Fruit fly (Drosophila melanogaster) whole organism, embryonic: ENCODE measurements around the gene CG6962.

Experiments
- Aef1 ChIP-seq: fragments of 200-800 bp; sonication (Bioruptor generic); IDR thresholded peaks from 3 replicates; pipeline ENCODE4 v1.3.6; 2022; ENCODE audit warnings: missing biosample characterization, missing genetic modification characterization
- CG10321 ChIP-seq: fragments of 200-800 bp; sonication (Bioruptor generic); IDR thresholded peaks from 2 replicates; pipeline ENCODE4 v1.3.6; 2022; ENCODE audit warnings: missing biosample characterization, missing genetic modification characterization
- CG11247 ChIP-seq: fragments of 200-800 bp; sonication (Bioruptor generic); IDR thresholded peaks from 2 replicates; pipeline ENCODE4 v1.3.6; 2022; ENCODE audit warnings: missing biosample characterization, missing genetic modification characterization
- CG11398 ChIP-seq: fragments of 200-800 bp; sonication (Bioruptor generic); optimal IDR thresholded peaks from 2 replicates; lab custom pipeline; 2016; ENCODE audit warnings: missing biosample characterization, missing genetic modification characterization
- CG12219 ChIP-seq: fragments of 200-800 bp; sonication (Bioruptor generic); optimal IDR thresholded peaks from 3 replicates; lab custom pipeline; 2018; ENCODE audit warnings: missing biosample characterization, mild to moderate bottlenecking, missing genetic modification characterization
- CG13624 ChIP-seq: fragments of 200-800 bp; sonication (Bioruptor generic); optimal IDR thresholded peaks from 2 replicates; lab custom pipeline; 2016; ENCODE audit warnings: missing biosample characterization, missing genetic modification characterization
- CG15073 ChIP-seq: fragments of 200-800 bp; sonication (Bioruptor generic); optimal IDR thresholded peaks from 2 replicates; lab custom pipeline; 2016; ENCODE audit warnings: missing biosample characterization, missing genetic modification characterization
- CG16815 ChIP-seq: fragments of 200-800 bp; sonication (Bioruptor generic); optimal IDR thresholded peaks from 3 replicates; lab custom pipeline; 2017; ENCODE audit warnings: missing biosample characterization, mild to moderate bottlenecking, missing genetic modification characterization
- CG17568 ChIP-seq: fragments of 200-800 bp; sonication (Bioruptor generic); optimal IDR thresholded peaks from 2 replicates; lab custom pipeline; 2018; ENCODE audit warnings: missing biosample characterization, mild to moderate bottlenecking, missing genetic modification characterization, moderate library complexity
- CG17612 ChIP-seq: fragments of 200-800 bp; sonication (Bioruptor generic); IDR thresholded peaks from 2 replicates; pipeline ENCODE4 v1.3.6; 2022; ENCODE audit warnings: missing biosample characterization, missing genetic modification characterization
- CG31441 ChIP-seq: fragments of 200-800 bp; sonication (Bioruptor generic); IDR thresholded peaks from 2 replicates; pipeline ENCODE4 v1.3.6; 2022; ENCODE audit warnings: missing biosample characterization, missing genetic modification characterization
- CG34422 ChIP-seq: fragments of 200-800 bp; sonication (Bioruptor generic); IDR thresholded peaks from 3 replicates; pipeline ENCODE4 v1.3.6; 2022; ENCODE audit warnings: missing biosample characterization, missing genetic modification characterization
- CG4328 ChIP-seq: fragments of 200-800 bp; sonication (Bioruptor generic); optimal IDR thresholded peaks from 3 replicates; lab custom pipeline; 2017; ENCODE audit warnings: missing biosample characterization, missing genetic modification reagents, missing genetic modification characterization
- CG4360 ChIP-seq: fragments of 200-800 bp; sonication (Bioruptor generic); IDR thresholded peaks from 2 replicates; pipeline ENCODE4 v1.3.6; 2022; ENCODE audit warnings: missing biosample characterization, missing genetic modification characterization
- CG5953 ChIP-seq: fragments of 200-800 bp; sonication (Bioruptor generic); IDR thresholded peaks from 2 replicates; pipeline ENCODE4 v1.3.6; 2022; ENCODE audit warnings: missing biosample characterization, missing genetic modification characterization
- CG6791 ChIP-seq: fragments of 200-800 bp; sonication (Bioruptor generic); IDR thresholded peaks from 3 replicates; pipeline ENCODE4 v1.3.6; 2022; ENCODE audit warnings: missing biosample characterization, missing genetic modification characterization; ENCODE audit not compliant: partially characterized antibody
- CG7357 ChIP-seq: fragments of 200-800 bp; sonication (Bioruptor generic); IDR thresholded peaks from 3 replicates; pipeline ENCODE4 v1.3.6; 2022; ENCODE audit warnings: missing biosample characterization, missing genetic modification characterization
- CG7987 ChIP-seq: fragments of 200-800 bp; sonication (Bioruptor generic); optimal IDR thresholded peaks from 2 replicates; lab custom pipeline; 2018; ENCODE audit warnings: missing biosample characterization, mild to moderate bottlenecking, missing genetic modification characterization, moderate library complexity
- Deaf1 ChIP-seq: fragments of 200-800 bp; optimal IDR thresholded peaks from 3 replicates; lab custom pipeline; 2019; ENCODE audit warnings: missing biosample characterization, mild to moderate bottlenecking, missing genetic modification characterization, moderate library complexity
- Dref ChIP-seq: fragments of 200-800 bp; sonication (Bioruptor generic); IDR thresholded peaks from 2 replicates; pipeline ENCODE4 v1.3.6; 2022; ENCODE audit warnings: missing biosample characterization, missing genetic modification characterization
- Fer2 ChIP-seq: fragments of 200-800 bp; sonication (Bioruptor generic); optimal IDR thresholded peaks from 2 replicates; lab custom pipeline; 2018; ENCODE audit warnings: missing biosample characterization, mild to moderate bottlenecking, missing genetic modification characterization, moderate library complexity
- Gsc ChIP-seq: fragments of 200-800 bp; sonication (Bioruptor generic); IDR thresholded peaks from 2 replicates; pipeline ENCODE4 v1.3.6; 2022; ENCODE audit warnings: missing biosample characterization, missing genetic modification characterization
- HmgZ ChIP-seq: fragments of 200-800 bp; sonication (Bioruptor generic); optimal IDR thresholded peaks from 2 replicates; lab custom pipeline; 2018; ENCODE audit warnings: missing biosample characterization, mild to moderate bottlenecking, missing genetic modification characterization
- Lim3 ChIP-seq: fragments of 200-800 bp; sonication (Bioruptor generic); IDR thresholded peaks from 2 replicates; pipeline ENCODE4 v1.3.6; 2022; ENCODE audit warnings: missing biosample characterization, missing genetic modification characterization
- Lpt ChIP-seq: fragments of >200 bp; optimal IDR thresholded peaks from 2 replicates; lab custom pipeline; 2018; ENCODE audit warnings: missing biosample characterization, missing genetic modification characterization
- MTF-1 ChIP-seq: fragments of 200-800 bp; sonication (Bioruptor generic); optimal IDR thresholded peaks from 2 replicates; lab custom pipeline; 2018; ENCODE audit warnings: missing biosample characterization, mild to moderate bottlenecking, missing genetic modification characterization, borderline replicate concordance
- Nf-YA ChIP-seq: fragments of 200-800 bp; sonication (Bioruptor generic); IDR thresholded peaks from 2 replicates; pipeline ENCODE4 v1.3.6; 2022; ENCODE audit warnings: missing biosample characterization, missing genetic modification characterization
- Nf-YC ChIP-seq: fragments of 200-800 bp; optimal IDR thresholded peaks from 3 replicates; lab custom pipeline; 2019; ENCODE audit warnings: missing biosample characterization, mild to moderate bottlenecking, missing genetic modification characterization, moderate library complexity
- Oli ChIP-seq: fragments of 200-800 bp; sonication (Bioruptor generic); optimal IDR thresholded peaks from 2 replicates; lab custom pipeline; 2018; ENCODE audit warnings: missing biosample characterization, mild to moderate bottlenecking, missing genetic modification characterization, moderate library complexity
- Taf1 ChIP-seq: fragments of 200-800 bp; sonication (Bioruptor generic); IDR thresholded peaks from 2 replicates; pipeline ENCODE4 v1.3.6; 2022; ENCODE audit warnings: missing biosample characterization, missing genetic modification characterization
- Vsx1 ChIP-seq: fragments of 200-800 bp; sonication (Bioruptor generic); optimal IDR thresholded peaks from 2 replicates; lab custom pipeline; 2017; ENCODE audit warnings: missing biosample characterization, mild to moderate bottlenecking, missing genetic modification characterization, missing genetic modification reagents
- ac ChIP-seq: fragments of 200-800 bp; sonication (Bioruptor generic); optimal IDR thresholded peaks from 3 replicates; lab custom pipeline; 2017; ENCODE audit warnings: missing biosample characterization, mild to moderate bottlenecking, missing genetic modification characterization
- bcd ChIP-seq: fragments of 200-800 bp; sonication (Bioruptor generic); optimal IDR thresholded peaks from 2 replicates; lab custom pipeline; 2017; ENCODE audit warnings: missing biosample characterization, mild to moderate bottlenecking, missing genetic modification characterization
- emc ChIP-seq: fragments of 200-800 bp; sonication (Bioruptor generic); optimal IDR thresholded peaks from 2 replicates; lab custom pipeline; 2016; ENCODE audit warnings: missing biosample characterization, missing genetic modification characterization
- esg ChIP-seq: fragments of 200-800 bp; sonication (Bioruptor generic); conservative IDR thresholded peaks from 2 replicates; pipeline ENCODE4 v1.3.6; 2022; ENCODE audit warnings: missing biosample characterization, missing genetic modification characterization
- exex ChIP-seq: fragments of 200-800 bp; sonication (Bioruptor generic); optimal IDR thresholded peaks from 4 replicates; lab custom pipeline; 2018; ENCODE audit warnings: missing biosample characterization, mild to moderate bottlenecking, missing genetic modification characterization, moderate library complexity
- fd102C ChIP-seq: fragments of 200-800 bp; sonication (Bioruptor generic); optimal IDR thresholded peaks from 2 replicates; lab custom pipeline; 2018; ENCODE audit warnings: missing biosample characterization, mild to moderate bottlenecking, missing genetic modification characterization, moderate library complexity
- maf-S ChIP-seq: fragments of 200-800 bp; sonication (Bioruptor generic); optimal IDR thresholded peaks from 2 replicates; lab custom pipeline; 2016; ENCODE audit warnings: missing biosample characterization, missing genetic modification characterization
- peb ChIP-seq: fragments of 200-800 bp; sonication (Bioruptor generic); IDR thresholded peaks from 2 replicates; pipeline ENCODE4 v1.3.6; 2022; ENCODE audit warnings: missing biosample characterization, missing genetic modification characterization
- sd ChIP-seq: fragments of 200-800 bp; sonication (Bioruptor generic); optimal IDR thresholded peaks from 3 replicates; lab custom pipeline; 2018; ENCODE audit warnings: missing biosample characterization, mild to moderate bottlenecking, missing genetic modification characterization, moderate library complexity
- seq ChIP-seq: fragments of 200-800 bp; sonication (Bioruptor generic); IDR thresholded peaks from 2 replicates; pipeline ENCODE4 v1.3.6; 2022; ENCODE audit warnings: missing biosample characterization, missing genetic modification characterization
- ssp ChIP-seq: fragments of 200-800 bp; sonication (Bioruptor generic); IDR thresholded peaks from 2 replicates; pipeline ENCODE4 v1.3.6; 2022; ENCODE audit warnings: missing biosample characterization, missing genetic modification characterization
- tll ChIP-seq, 2 experiments: fragments of 200-800 bp in 1 of 2; fragments of >200 bp in 1 of 2; sonication (Bioruptor generic) in 1 of 2; optimal IDR thresholded peaks; 2 replicates each; lab custom pipeline; 2017 to 2019; ENCODE audit warnings: missing biosample characterization in 2 of 2, missing genetic modification characterization in 2 of 2, mild to moderate bottlenecking in 1 of 2, moderate library complexity in 1 of 2
- trh ChIP-seq: fragments of 200-800 bp; sonication (Bioruptor generic); optimal IDR thresholded peaks from 2 replicates; lab custom pipeline; 2016; ENCODE audit warnings: missing biosample characterization, missing genetic modification characterization
- tup ChIP-seq: fragments of 200-800 bp; sonication (Bioruptor generic); optimal IDR thresholded peaks from 2 replicates; lab custom pipeline; 2016; ENCODE audit warnings: missing biosample characterization, mild to moderate bottlenecking, missing genetic modification characterization, moderate library complexity
- unpg ChIP-seq: fragments of 200-800 bp; sonication (Bioruptor generic); optimal IDR thresholded peaks from 3 replicates; lab custom pipeline; 2018; ENCODE audit warnings: missing biosample characterization, mild to moderate bottlenecking, missing genetic modification characterization, moderate library complexity
- vvl ChIP-seq: fragments of 200-800 bp; sonication (Bioruptor generic); IDR thresholded peaks from 2 replicates; pipeline ENCODE4 v1.3.6; 2022; ENCODE audit warnings: missing biosample characterization, missing genetic modification characterization
- zen ChIP-seq: fragments of 200-800 bp; sonication (Bioruptor generic); optimal IDR thresholded peaks from 3 replicates; lab custom pipeline; 2018; ENCODE audit warnings: missing biosample characterization, mild to moderate bottlenecking, missing genetic modification characterization, moderate library complexity

Gene CG6962

DNA sequence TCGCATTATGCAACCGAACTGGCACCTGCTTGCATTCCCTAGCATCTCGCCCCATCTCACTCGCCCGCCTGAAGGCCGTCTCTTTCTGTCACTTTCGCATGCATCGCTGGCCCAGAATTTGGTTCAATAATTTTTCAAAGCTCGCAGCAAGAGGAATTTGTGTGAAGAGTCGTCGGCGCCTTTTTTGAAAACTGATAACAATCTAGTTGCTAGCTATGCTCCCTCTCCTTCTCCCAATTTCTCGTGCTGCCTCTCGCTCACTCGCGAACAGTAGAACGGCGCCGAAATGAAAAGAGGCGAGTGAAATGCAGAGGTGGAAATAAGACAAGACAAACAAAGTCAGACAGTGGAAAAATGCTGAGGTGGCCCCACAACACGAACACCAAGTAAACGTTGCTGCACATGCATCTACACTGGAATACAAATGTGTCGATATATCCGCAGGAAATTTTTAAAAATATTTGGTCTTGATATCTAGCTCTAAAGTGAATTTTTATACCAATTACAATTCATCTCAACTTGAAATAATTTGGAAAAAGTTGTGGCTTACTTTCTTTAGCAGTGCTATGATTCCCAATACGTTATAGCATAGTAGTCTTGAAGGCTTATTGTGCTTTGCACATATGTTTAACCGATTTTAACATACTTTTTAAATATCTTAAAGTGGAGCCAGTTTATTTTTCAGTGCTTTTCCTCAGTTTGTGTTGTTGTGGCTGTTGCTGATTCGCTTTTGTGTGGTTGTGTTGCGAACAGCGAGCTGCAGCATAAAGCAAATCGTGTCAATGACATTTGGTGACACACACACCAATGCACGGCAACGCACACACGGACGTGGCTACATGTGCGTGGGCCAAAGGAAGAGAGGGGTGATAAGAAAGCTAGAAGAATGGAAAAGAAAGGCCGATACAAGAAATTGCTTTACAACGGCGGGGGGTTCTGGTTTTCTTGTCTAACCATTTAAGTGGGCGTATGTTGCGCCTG is 31.1 kb downstream of the CG6962 start (continued):
- TF ChIP-seq MTF-1 (GFP tag; lab: Kevin White, UChicago) = no peak
- TF ChIP-seq Oli (tag; lab: Kevin White, UChicago) = peak; percentile 91
- TF ChIP-seq CG13624 (GFP tag; lab: Kevin White, UChicago) = no peak
- TF ChIP-seq CG7987 (GFP tag; lab: Kevin White, UChicago) = no peak
- no peak for TF ChIP-seq CG11247
- no peak for TF ChIP-seq CG10321
- no peak for TF ChIP-seq ac
- peak; percentile 40 for TF ChIP-seq Vsx1
- TF ChIP-seq CG34422 = peak; percentile 75; the same call in 2 of the 3 replicates
- TF ChIP-seq exex (tag; lab: Kevin White, UChicago) = no peak
- peak; percentile 65 for TF ChIP-seq esg
- TF ChIP-seq tup (GFP tag; lab: Kevin White, UChicago) = no peak
- peak; percentile 55 for TF ChIP-seq zen
- TF ChIP-seq tll (GFP tag; optimal IDR thresholded peaks at IDR 0.05; lab: Kevin White, UChicago) = no peak
- no peak for TF ChIP-seq emc (GFP tag; lab: Kevin White, UChicago)
- peak; percentile 61 for TF ChIP-seq CG16815 (GFP tag; lab: Kevin White, UChicago)
- no peak for TF ChIP-seq CG6791 (GFP tag; lab: Robert Waterston, UW)
- no peak; the same call in 2 of the 3 replicates for TF ChIP-seq Aef1
- TF ChIP-seq seq (GFP tag; lab: Robert Waterston, UW) = no peak
- TF ChIP-seq CG4328 (GFP tag; lab: Kevin White, UChicago) = peak; percentile 64
- TF ChIP-seq CG12219 (GFP tag; lab: Kevin White, UChicago) = peak; percentile 84
- TF ChIP-seq CG4360 (GFP tag; lab: Robert Waterston, UW) = peak; percentile 47; the same call in 1 of the 2 replicates
- peak; percentile 85 for TF ChIP-seq unpg
- peak; percentile 35 for TF ChIP-seq Nf-YC
- peak; percentile 52 for TF ChIP-seq Deaf1 (tag; lab: Kevin White, UChicago)
- TF ChIP-seq Lim3 (GFP tag; lab: Robert Waterston, UW) = no peak
- peak; percentile 56; the same call in 2 of the 3 replicates for TF ChIP-seq CG7357 (GFP tag; lab: Robert Waterston, UW)
- no peak for TF ChIP-seq Fer2 (tag; lab: Kevin White, UChicago)
- TF ChIP-seq vvl (GFP tag; lab: Robert Waterston, UW) = peak; percentile 68
- peak; percentile 52 for TF ChIP-seq CG17568
- TF ChIP-seq trh (GFP tag; lab: Kevin White, UChicago) = peak; percentile 4
- TF ChIP-seq peb (GFP tag; lab: Robert Waterston, UW) = peak; percentile 35; the same call in 1 of the 2 replicates
- TF ChIP-seq Gsc (GFP tag; lab: Robert Waterston, UW) = peak; percentile 45; the same call in 1 of the 2 replicates
- TF ChIP-seq Lpt = no peak
- peak; percentile 4 for TF ChIP-seq HmgZ (tag; lab: Kevin White, UChicago)
- peak; percentile 73 for TF ChIP-seq CG11398 (GFP tag; lab: Kevin White, UChicago)
- TF ChIP-seq fd102C (GFP tag; lab: Kevin White, UChicago) = no peak
- peak; percentile 66 for TF ChIP-seq ssp
- TF ChIP-seq maf-S (GFP tag; lab: Kevin White, UChicago) = peak; percentile 5
- no peak for TF ChIP-seq CG17612 (GFP tag; lab: Robert Waterston, UW)
- peak; percentile 47; the same call in 1 of the 2 replicates for TF ChIP-seq CG5953 (GFP tag; lab: Robert Waterston, UW)
- peak; percentile 79 for TF ChIP-seq bcd (GFP tag; lab: Kevin White, UChicago)
- TF ChIP-seq Dref (GFP tag; lab: Robert Waterston, UW) = no peak
- TF ChIP-seq CG31441 (GFP tag; lab: Robert Waterston, UW) = peak; percentile 92
- peak; percentile 40 for TF ChIP-seq CG15073 (GFP tag; lab: Kevin White, UChicago)
- no peak for TF ChIP-seq Taf1 (GFP tag; lab: Robert Waterston, UW)
- peak; percentile 76 for TF ChIP-seq sd (tag; lab: Kevin White, UChicago)
- TF ChIP-seq Nf-YA (GFP tag; lab: Robert Waterston, UW) = peak; percentile 46; the same call in 1 of the 2 replicates
